Fruit fly (Drosophila melanogaster): ENCODE measurements around the gene Vha26.

Vha26 gene

DNA sequence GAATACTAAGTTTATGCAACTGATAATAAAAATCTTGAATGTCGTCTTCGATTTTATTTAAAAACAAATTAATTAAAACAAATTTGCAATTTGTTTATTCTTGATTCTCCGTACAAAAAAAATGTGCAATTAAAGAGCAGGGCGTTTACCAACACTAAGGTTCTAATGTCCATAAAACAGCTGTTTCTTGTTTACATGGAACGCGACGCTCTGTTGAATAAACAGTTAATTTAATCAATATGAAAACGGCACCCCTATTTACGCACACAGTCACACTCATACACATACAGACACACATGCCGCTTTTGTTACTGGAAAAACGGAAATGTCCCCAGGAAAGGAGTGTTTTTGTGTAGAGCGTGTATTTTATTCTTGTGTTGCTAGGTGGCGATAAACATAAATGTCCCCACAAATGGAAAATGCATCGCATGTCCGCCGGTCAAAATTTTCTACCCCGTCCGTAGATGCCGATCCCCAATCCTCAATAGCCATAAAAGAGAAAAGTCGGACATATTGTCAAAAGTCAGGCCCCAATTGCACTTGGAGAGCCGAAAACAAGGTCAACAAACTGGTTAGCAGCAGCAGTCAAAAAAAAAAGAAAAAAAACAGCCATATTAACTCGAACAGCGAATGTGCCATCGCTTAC lies 31.5 kb downstream of the Vha26 start (continued):
- TF ChIP-seq dimm (GFP tag; IDR thresholded peaks at IDR 0.05) (no peak), CG15514 (GFP tag; optimal IDR thresholded peaks at IDR 0.05) (peak; percentile 77), ERR (GFP tag; optimal IDR thresholded peaks at IDR 0.05) (peak; percentile 68), gt (GFP tag; IDR thresholded peaks at IDR 0.05) (no peak), sens (GFP tag) (peak; percentile 97), Sox100B (GFP tag; optimal IDR thresholded peaks at IDR 0.05) (peak; percentile 81), gro (GFP tag; optimal IDR thresholded peaks at IDR 0.05) (peak; percentile 83), ac (GFP tag; optimal IDR thresholded peaks at IDR 0.05) (peak; percentile 88), chif (GFP tag; optimal IDR thresholded peaks at IDR 0.05) (peak; percentile 64 to 67), Hr51 (GFP tag; optimal IDR thresholded peaks at IDR 0.05) (peak; percentile 44 to 66), CG9932 (GFP tag; IDR thresholded peaks at IDR 0.05) (no peak), prd (optimal IDR thresholded peaks at IDR 0.05) (no peak), prd (GFP tag; IDR thresholded peaks at IDR 0.05) (no peak), Nf-YB (GFP tag; optimal IDR thresholded peaks at IDR 0.05) (peak; percentile 63), sim (GFP tag; IDR thresholded peaks at IDR 0.05) (no peak), wek (GFP tag; optimal IDR thresholded peaks at IDR 0.05) (peak; percentile 89), CG34224 (GFP tag; IDR thresholded peaks at IDR 0.05; ENCODE audit: partially characterized antibody) (no peak), crc (GFP tag; optimal IDR thresholded peaks at IDR 0.05) (peak; percentile 50), Ets97D (GFP tag; optimal IDR thresholded peaks at IDR 0.05) (peak; percentile 63), CG1792 (GFP tag; optimal IDR thresholded peaks at IDR 0.05) (peak; percentile 72), mld (GFP tag; IDR thresholded peaks at IDR 0.05; ENCODE audit: partially characterized antibody) (no peak), CG10959 (GFP tag; IDR thresholded peaks at IDR 0.05) (no peak), CG14860 (GFP tag; IDR thresholded peaks at IDR 0.05; ENCODE audit: partially characterized antibody) (no peak), CG14050 (GFP tag; IDR thresholded peaks at IDR 0.05) (no peak), sob (GFP tag; IDR thresholded peaks at IDR 0.05) (no peak), NK7.1 (GFP tag; optimal IDR thresholded peaks at IDR 0.05) (peak; percentile 75), CG13123 (GFP tag; optimal IDR thresholded peaks at IDR 0.05) (peak; percentile 87), CG18764 (GFP tag; optimal IDR thresholded peaks at IDR 0.05) (peak; percentile 70), CG14014 (GFP tag; IDR thresholded peaks at IDR 0.05) (no peak), kah (GFP tag; optimal IDR thresholded peaks at IDR 0.05) (peak; percentile 63), br (optimal IDR thresholded peaks at IDR 0.05) (no peak), CG17361 (GFP tag; IDR thresholded peaks at IDR 0.05) (no peak), CG17912 (GFP tag; optimal IDR thresholded peaks at IDR 0.05) (peak; percentile 83), Hr78 (GFP tag; optimal IDR thresholded peaks at IDR 0.05) (no peak), lab (GFP tag; optimal IDR thresholded peaks at IDR 0.05) (peak; percentile 92), lola (GFP tag; optimal IDR thresholded peaks at IDR 0.05) (peak in 1 of 3 experiments; percentile 66), ems (GFP tag; optimal IDR thresholded peaks at IDR 0.05) (peak; percentile 33), B-H2 (GFP tag; optimal IDR thresholded peaks at IDR 0.05) (peak; percentile 85), ftz-f1 (GFP tag; optimal IDR thresholded peaks at IDR 0.05) (no peak), GATAe (GFP tag; conservative IDR thresholded peaks at IDR 0.05) (no peak), Ptx1 (GFP tag; IDR thresholded peaks at IDR 0.05) (no peak), dmrt11E (tag; optimal IDR thresholded peaks at IDR 0.05) (peak; percentile 64), Opbp (GFP tag; IDR thresholded peaks at IDR 0.05; ENCODE audit: partially characterized antibody) (no peak), h (optimal IDR thresholded peaks at IDR 0.05) (no peak), CG6683 (GFP tag; optimal IDR thresholded peaks at IDR 0.05) (peak; percentile 70), CG16813 (GFP tag; IDR thresholded peaks at IDR 0.05; ENCODE audit: partially characterized antibody) (no peak), CG2120 (GFP tag; optimal IDR thresholded peaks at IDR 0.05) (peak; percentile 74), HHEX (GFP tag; optimal IDR thresholded peaks at IDR 0.05) (peak; percentile 82), eyg (GFP tag; optimal IDR thresholded peaks at IDR 0.05) (peak; percentile 83), TFAM (GFP tag; optimal IDR thresholded peaks at IDR 0.05) (peak; percentile 9)

Measured in whole organism, embryonic.